Worm (Caenorhabditis elegans) whole organism, late embryonic: ENCODE results near the gene ctsa-4.2.

Source experiments
- C08G9.2 ChIP-seq: sonication (generic microtip); optimal IDR thresholded peaks from 2 replicates; lab custom pipeline; 2016; ENCODE audit warnings: mild to moderate bottlenecking, missing genetic modification characterization, moderate library complexity, missing compliant biosample characterization
- F13H6.1 ChIP-seq: sonication (generic microtip); optimal IDR thresholded peaks from 2 replicates; lab custom pipeline; 2016; ENCODE audit warnings: missing genetic modification characterization, missing compliant biosample characterization
- ceh-14 ChIP-seq: sonication (generic microtip); optimal IDR thresholded peaks from 2 replicates; lab custom pipeline; 2016; ENCODE audit warnings: missing genotype, missing genetic modification characterization, missing compliant biosample characterization
- ceh-18 ChIP-seq: sonication (generic microtip); optimal IDR thresholded peaks from 2 replicates; lab custom pipeline; 2016; ENCODE audit warnings: missing genetic modification characterization, missing compliant biosample characterization
- ceh-19 ChIP-seq: fragments of 200-800 bp; sonication (Bioruptor generic); optimal IDR thresholded peaks from 2 replicates; lab custom pipeline; 2018; ENCODE audit warnings: mild to moderate bottlenecking, missing genetic modification characterization, missing compliant biosample characterization
- ceh-22 ChIP-seq: sonication (generic microtip); optimal IDR thresholded peaks from 2 replicates; lab custom pipeline; 2017; ENCODE audit warnings: missing biosample characterization, missing genetic modification characterization
- ceh-30 ChIP-seq: fragments of 150-350 bp; optimal IDR thresholded peaks from 2 replicates; lab custom pipeline; 2014; ENCODE audit warnings: missing biosample characterization, missing genetic modification characterization
- ceh-31 ChIP-seq: sonication (generic microtip); optimal IDR thresholded peaks from 2 replicates; lab custom pipeline; 2016; ENCODE audit warnings: missing genetic modification characterization, missing compliant biosample characterization
- ceh-45 ChIP-seq: fragments of 200-800 bp; sonication (Bioruptor generic); IDR thresholded peaks from 2 replicates; pipeline ENCODE4 v1.3.6; 2022; ENCODE audit warnings: missing genetic modification reagents, missing genetic modification characterization, missing compliant biosample characterization
- ceh-6 ChIP-seq: fragments of 200-800 bp; sonication (Bioruptor generic); optimal IDR thresholded peaks from 2 replicates; lab custom pipeline; 2018; ENCODE audit warnings: mild to moderate bottlenecking, missing genetic modification characterization, missing compliant biosample characterization
- dve-1 ChIP-seq: sonication (generic microtip); optimal IDR thresholded peaks from 2 replicates; lab custom pipeline; 2017; ENCODE audit warnings: antibody characterized with exemption, mild to moderate bottlenecking, missing genetic modification characterization, missing compliant biosample characterization
- elt-2 ChIP-seq: sonication (generic microtip); optimal IDR thresholded peaks from 2 replicates; lab custom pipeline; 2016; ENCODE audit warnings: missing genetic modification reagents, missing genetic modification characterization, missing compliant biosample characterization
- elt-4 ChIP-seq: sonication (generic microtip); optimal IDR thresholded peaks from 2 replicates; lab custom pipeline; 2016; ENCODE audit warnings: missing genetic modification characterization, missing compliant biosample characterization
- ets-4 ChIP-seq: sonication (generic microtip); optimal IDR thresholded peaks from 2 replicates; lab custom pipeline; 2016; ENCODE audit warnings: missing genetic modification characterization, missing compliant biosample characterization
- eyg-1 ChIP-seq: sonication (generic microtip); optimal IDR thresholded peaks from 2 replicates; lab custom pipeline; 2016; ENCODE audit warnings: missing genotype, missing genetic modification characterization, missing compliant biosample characterization
- fax-1 ChIP-seq: sonication (generic microtip); optimal IDR thresholded peaks from 2 replicates; lab custom pipeline; 2016; ENCODE audit warnings: missing genotype, missing genetic modification characterization, missing compliant biosample characterization
- fkh-10 ChIP-seq: fragments of 150-350 bp; optimal IDR thresholded peaks from 2 replicates; lab custom pipeline; 2014; ENCODE audit warnings: missing biosample characterization, missing genetic modification reagents, missing genetic modification characterization
- fkh-6 ChIP-seq: sonication (generic microtip); optimal IDR thresholded peaks from 2 replicates; lab custom pipeline; 2016; ENCODE audit warnings: missing genetic modification characterization, missing compliant biosample characterization
- gmeb-2 ChIP-seq: sonication (generic microtip); optimal IDR thresholded peaks from 2 replicates; lab custom pipeline; 2016; ENCODE audit warnings: missing genetic modification characterization, inconsistent platforms, missing compliant biosample characterization
- hlh-30 ChIP-seq: sonication (generic microtip); optimal IDR thresholded peaks from 2 replicates; lab custom pipeline; 2017; ENCODE audit warnings: antibody characterized with exemption, missing genetic modification characterization, missing compliant biosample characterization; ENCODE audit not compliant: insufficient read depth
- hlh-6 ChIP-seq: sonication (generic microtip); optimal IDR thresholded peaks from 2 replicates; lab custom pipeline; 2016; ENCODE audit warnings: missing genotype, missing genetic modification characterization, missing compliant biosample characterization
- mec-3 ChIP-seq: sonication (generic microtip); optimal IDR thresholded peaks from 2 replicates; lab custom pipeline; 2016; ENCODE audit warnings: borderline replicate concordance, missing genetic modification characterization, missing compliant biosample characterization
- nfya-1 ChIP-seq: sonication (generic microtip); optimal IDR thresholded peaks from 2 replicates; lab custom pipeline; 2017; ENCODE audit warnings: missing genetic modification characterization, mild to moderate bottlenecking, missing compliant biosample characterization, antibody characterized with exemption, moderate library complexity
- nhr-11 ChIP-seq: fragments of 150-350 bp; optimal IDR thresholded peaks from 2 replicates; lab custom pipeline; 2014; ENCODE audit warnings: missing biosample characterization, missing genetic modification characterization
- nhr-232 ChIP-seq: sonication (generic microtip); optimal IDR thresholded peaks from 2 replicates; lab custom pipeline; 2016; ENCODE audit warnings: missing genetic modification characterization, missing compliant biosample characterization
- pat-9 ChIP-seq: fragments of 200-800 bp; sonication (Bioruptor generic); optimal IDR thresholded peaks from 2 replicates; lab custom pipeline; 2018; ENCODE audit warnings: mild to moderate bottlenecking, missing genetic modification characterization, moderate library complexity, missing compliant biosample characterization
- pha-2 ChIP-seq: sonication (generic microtip); optimal IDR thresholded peaks from 2 replicates; lab custom pipeline; 2017; ENCODE audit warnings: mild to moderate bottlenecking, missing genetic modification characterization, missing compliant biosample characterization
- pha-4 ChIP-seq: fragments of 150-350 bp; optimal IDR thresholded peaks from 2 replicates; lab custom pipeline; 2018; ENCODE audit warnings: missing biosample characterization, missing genetic modification reagents, missing genetic modification characterization
- ref-2 ChIP-seq: sonication (generic microtip); optimal IDR thresholded peaks from 2 replicates; lab custom pipeline; 2016; ENCODE audit warnings: missing genetic modification characterization, missing compliant biosample characterization
- sdc-2 ChIP-seq: sonication (generic microtip); optimal IDR thresholded peaks from 2 replicates; lab custom pipeline; 2016; ENCODE audit warnings: missing genotype, missing genetic modification characterization, missing compliant biosample characterization
- syd-9 ChIP-seq: sonication (generic microtip); optimal IDR thresholded peaks from 2 replicates; lab custom pipeline; 2016; ENCODE audit warnings: mild to moderate bottlenecking, missing genetic modification characterization, moderate library complexity, missing compliant biosample characterization
- tbx-2 ChIP-seq: sonication (generic microtip); optimal IDR thresholded peaks from 2 replicates; lab custom pipeline; 2016; ENCODE audit warnings: missing genetic modification characterization, missing compliant biosample characterization
- unc-42 ChIP-seq: sonication (generic microtip); optimal IDR thresholded peaks from 2 replicates; lab custom pipeline; 2016; ENCODE audit warnings: missing genotype, missing genetic modification characterization, missing compliant biosample characterization
- unc-55 ChIP-seq: sonication (generic microtip); optimal IDR thresholded peaks from 2 replicates; lab custom pipeline; 2017; ENCODE audit warnings: missing biosample characterization, missing genetic modification reagents, missing genetic modification characterization
- unc-86 ChIP-seq: sonication (generic microtip); optimal IDR thresholded peaks from 2 replicates; lab custom pipeline; 2016; ENCODE audit warnings: missing genetic modification characterization, missing compliant biosample characterization
- zip-5 ChIP-seq: sonication (generic microtip); optimal IDR thresholded peaks from 2 replicates; lab custom pipeline; 2016; ENCODE audit warnings: missing genetic modification characterization, missing compliant biosample characterization

ctsa-4.2 gene

DNA sequence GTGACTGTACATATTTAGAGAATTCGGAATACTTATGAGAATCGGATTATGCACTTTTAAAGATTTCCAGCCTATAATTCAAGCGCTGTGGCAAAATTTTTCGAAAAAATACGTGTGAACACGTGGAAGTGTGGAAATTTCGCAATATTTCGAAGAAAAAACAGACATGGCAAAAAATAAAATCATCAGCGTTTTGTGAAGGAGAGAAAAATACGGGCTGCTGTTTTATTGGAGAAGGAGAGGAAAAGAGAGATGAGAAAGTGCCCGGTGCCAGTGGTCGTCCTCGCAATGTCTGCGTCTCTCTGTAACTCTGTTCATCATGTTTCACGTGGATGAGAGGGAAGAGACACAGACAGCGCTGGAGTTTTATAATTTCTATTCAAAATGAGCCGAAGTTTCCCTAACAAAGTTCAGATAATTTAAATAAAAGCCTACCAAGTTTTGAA lies 6.3 kb upstream of the ctsa-4.2 start (continued):
- TF ChIP-seq ceh-31 (tag; lab: Kevin White, UChicago), result peak; percentile 13
- peak; percentile 17 for TF ChIP-seq ceh-14
- TF ChIP-seq eyg-1 (tag; lab: Kevin White, UChicago), result no peak
- TF ChIP-seq ets-4 (tag; lab: Kevin White, UChicago), result no peak
- no peak for TF ChIP-seq pat-9 (tag; lab: Kevin White, UChicago)
- peak; percentile 26 for TF ChIP-seq ref-2 (tag; lab: Kevin White, UChicago)
- no peak for TF ChIP-seq mec-3 (tag; lab: Kevin White, UChicago)
- TF ChIP-seq syd-9 (tag; lab: Kevin White, UChicago), result no peak
- TF ChIP-seq ceh-30 (tag; lab: Kevin White, UChicago), result no peak
- peak; percentile 61 for TF ChIP-seq hlh-30
- no peak for TF ChIP-seq gmeb-2 (tag; lab: Kevin White, UChicago)
- no peak for TF ChIP-seq ceh-6 (GFP tag; lab: Kevin White, UChicago)
- TF ChIP-seq zip-5 (tag; lab: Kevin White, UChicago), result no peak

DNA sequence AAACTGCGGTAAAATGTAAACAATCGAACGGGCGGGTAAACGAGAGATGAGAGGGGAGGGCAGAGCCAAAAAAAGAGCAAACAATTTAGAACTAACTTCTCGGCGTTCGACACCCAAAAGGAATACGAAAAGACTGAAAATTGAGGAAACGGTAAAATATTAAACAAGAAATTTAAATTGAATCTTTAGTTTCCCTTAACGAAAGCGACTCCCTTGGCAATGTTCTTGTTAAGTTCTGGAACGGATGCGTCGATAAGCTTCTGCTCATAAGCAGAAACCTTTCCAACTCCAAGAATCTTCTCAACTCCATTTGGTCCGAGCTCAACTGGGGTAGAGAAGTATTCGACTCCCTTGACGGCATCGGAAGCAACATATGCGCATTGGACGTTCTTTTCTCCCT lies 5.7 kb upstream of the ctsa-4.2 start:
- no peak for TF ChIP-seq C08G9.2 (tag; lab: Kevin White, UChicago)
- no peak for TF ChIP-seq fkh-10 (GFP tag; lab: Kevin White, UChicago)
- TF ChIP-seq F13H6.1 (tag; lab: Kevin White, UChicago), result no peak

DNA sequence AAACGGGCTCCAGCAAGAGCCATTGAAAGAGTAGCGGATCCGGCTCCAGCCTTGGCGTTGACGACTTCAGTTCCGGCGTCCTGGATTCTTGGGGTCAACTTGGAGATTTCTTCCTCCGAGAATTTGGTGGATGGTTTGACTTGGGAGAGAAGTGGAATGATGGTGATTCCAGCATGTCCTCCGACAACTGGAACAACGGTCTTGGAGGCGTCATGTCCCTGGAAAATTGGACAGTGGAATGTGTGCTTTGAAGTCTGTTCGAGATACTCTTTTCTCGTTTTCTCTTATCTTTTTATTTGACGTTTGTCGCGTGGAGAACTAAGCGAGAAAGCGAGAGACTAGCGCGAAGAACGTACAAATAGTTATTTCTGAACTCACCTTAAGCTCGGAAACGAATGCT lies 5.3 kb upstream of the ctsa-4.2 start:
- TF ChIP-seq ceh-30 (tag; lab: Kevin White, UChicago) (no peak), ceh-45 (no peak), pha-4 (no peak), tbx-2 (tag; lab: Kevin White, UChicago) (no peak), nhr-11 (no peak), ceh-18 (tag; lab: Kevin White, UChicago) (no peak), ceh-19 (no peak), F13H6.1 (tag; lab: Kevin White, UChicago) (no peak), nhr-232 (tag; lab: Kevin White, UChicago) (no peak), elt-4 (tag; lab: Kevin White, UChicago) (no peak), gmeb-2 (tag; lab: Kevin White, UChicago) (no peak), ceh-22 (tag; lab: Kevin White, UChicago) (no peak), elt-2 (tag; lab: Kevin White, UChicago) (no peak), hlh-6 (no peak), ceh-14 (no peak), fax-1 (tag; lab: Kevin White, UChicago) (no peak), pha-2 (tag; lab: Kevin White, UChicago) (no peak), fkh-6 (no peak), unc-86 (tag; lab: Kevin White, UChicago) (no peak)

DNA sequence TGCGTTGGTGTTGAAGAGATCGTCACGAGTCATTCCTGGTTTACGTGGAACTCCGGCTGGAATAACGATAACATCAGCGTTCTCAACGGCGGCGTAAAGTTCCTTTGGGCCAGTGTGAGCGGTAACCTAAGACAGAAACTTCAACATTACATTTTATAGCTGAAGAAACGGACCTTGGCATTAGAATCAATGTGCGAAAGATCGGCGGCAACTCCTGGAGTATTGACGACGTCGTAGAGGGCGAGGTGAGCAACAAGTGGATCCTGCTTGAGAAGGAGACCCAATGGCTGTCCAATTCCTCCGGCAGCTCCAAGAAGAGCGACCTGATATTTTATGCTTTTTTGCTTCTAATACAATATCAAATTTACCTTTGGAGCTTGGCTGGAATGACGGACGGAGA lies 4.7 kb upstream of the ctsa-4.2 start:
- TF ChIP-seq unc-42 (tag; lab: Kevin White, UChicago), result no peak

DNA sequence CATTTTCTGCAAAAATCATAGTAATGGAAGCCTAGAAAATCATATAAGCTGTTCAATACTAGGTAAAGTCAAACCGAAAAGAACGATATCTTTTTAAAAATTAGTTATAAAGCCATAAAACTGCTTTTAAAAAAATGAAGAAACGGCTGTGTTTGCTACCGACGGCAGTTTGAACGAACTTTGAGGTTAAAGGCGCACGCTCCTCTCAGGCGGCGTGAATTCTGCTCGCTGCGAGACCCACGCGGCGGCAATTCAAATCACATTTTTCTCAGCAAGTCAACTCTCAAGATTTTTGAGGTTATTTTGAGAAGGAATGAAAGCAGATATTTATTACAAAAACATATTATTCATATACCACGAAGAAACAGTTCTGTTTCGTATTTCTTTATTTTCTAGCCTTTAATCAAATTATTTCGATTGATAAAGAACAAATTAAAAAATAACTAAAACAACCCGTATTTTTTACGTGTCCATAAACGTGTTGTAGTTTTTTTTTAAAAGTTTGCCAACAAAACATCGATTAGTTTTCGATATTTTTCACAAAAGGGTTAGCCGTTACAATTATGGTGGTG lies 4.1 kb upstream of the ctsa-4.2 start, which contains the start of the genes mdh-2 and F20H11.4:
Gene mdh-2, minus strand, starts transcription at position 6 of the 572 bp plus-strand sequence.
Gene F20H11.4, plus strand, starts transcription at position 522 of the 572 bp plus-strand sequence.
- TF ChIP-seq nfya-1 (tag; lab: Kevin White, UChicago) (peak; percentile 56), ceh-18 (tag; lab: Kevin White, UChicago) (peak; percentile 2), tbx-2 (tag; lab: Kevin White, UChicago) (peak; percentile 33), unc-42 (tag; lab: Kevin White, UChicago) (peak; percentile 13), fkh-6 (no peak), unc-55 (GFP tag; lab: Kevin White, UChicago) (peak; percentile 2), sdc-2 (tag; lab: Kevin White, UChicago) (no peak), dve-1 (tag; lab: Kevin White, UChicago) (peak; percentile 50)
